Fruit fly (Drosophila melanogaster): ENCODE measurements around the gene CG32240.

DNA sequence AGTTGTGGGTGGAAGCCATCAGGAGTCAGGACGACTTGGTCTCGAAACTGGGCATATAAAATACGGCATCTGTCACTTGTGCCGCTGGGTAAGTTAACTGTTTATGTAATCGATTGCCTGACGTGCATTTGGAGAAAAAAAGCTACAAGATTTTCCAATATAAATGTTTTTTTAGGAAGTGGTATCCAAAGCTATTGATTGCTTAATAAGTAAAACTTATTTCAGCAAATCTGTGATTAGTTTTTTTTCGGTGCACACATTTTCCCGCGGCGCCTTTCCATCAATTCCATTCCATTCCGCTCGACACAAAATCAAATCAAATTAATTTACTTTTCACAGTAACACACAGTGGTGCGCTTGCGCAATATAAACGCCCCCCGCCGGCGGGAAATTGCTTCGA is 41.9 kb downstream of the CG32240 start:
- no peak for TF ChIP-seq psq (optimal IDR thresholded peaks at IDR 0.05)
- TF ChIP-seq pan (optimal IDR thresholded peaks at IDR 0.05), result no peak
- TF ChIP-seq EcR (GFP tag; optimal IDR thresholded peaks at IDR 0.05), result no peak
- no peak for TF ChIP-seq CG8478 (optimal IDR thresholded peaks at IDR 0.05)
- TF ChIP-seq usp (GFP tag; optimal IDR thresholded peaks at IDR 0.05), result no peak
- TF ChIP-seq Dll (optimal IDR thresholded peaks at IDR 0.05), result no peak
